Worm (Caenorhabditis elegans) whole organism, L4 larva: Measurements from ENCODE around the gene F42F12.3.

Experiments used
- F26F4.8 ChIP-seq: fragments of 200-800 bp; sonication (Bioruptor generic); conservative IDR thresholded peaks from 2 replicates; pipeline ENCODE4 v1.3.6; 2022; ENCODE audit warnings: missing genetic modification characterization, missing compliant biosample characterization
- F37D6.2 ChIP-seq: sonication (generic microtip); optimal IDR thresholded peaks from 2 replicates; lab custom pipeline; 2016; ENCODE audit warnings: mild to moderate bottlenecking, missing genetic modification characterization, missing compliant biosample characterization
- F44E2.7 ChIP-seq: fragments of 200-800 bp; sonication (Bioruptor generic); IDR thresholded peaks from 2 replicates; pipeline ENCODE4 v2.1.2; 2022; ENCODE audit warnings: missing genetic modification characterization, missing compliant biosample characterization
- R02D3.7 ChIP-seq: fragments of 150-350 bp; sonication (generic microtip); optimal IDR thresholded peaks from 3 replicates; lab custom pipeline; 2014; ENCODE audit warnings: missing biosample characterization, missing genetic modification characterization
- T20F7.1 ChIP-seq: fragments of 200-800 bp; sonication (Bioruptor generic); optimal IDR thresholded peaks from 2 replicates; lab custom pipeline; 2018; ENCODE audit warnings: mild to moderate bottlenecking, missing genetic modification characterization, missing compliant biosample characterization
- Y105C5A.15 ChIP-seq: fragments of 200-800 bp; sonication (Bioruptor generic); IDR thresholded peaks from 2 replicates; pipeline ENCODE4 v1.3.6; 2022; ENCODE audit warnings: missing genetic modification characterization, missing compliant biosample characterization
- Y5F2A.4 ChIP-seq: fragments of 200-800 bp; sonication (Bioruptor generic); optimal IDR thresholded peaks from 2 replicates; lab custom pipeline; 2018; ENCODE audit warnings: mild to moderate bottlenecking, missing genetic modification characterization, missing compliant biosample characterization
- ama-1 ChIP-seq: fragments of 150-350 bp; optimal IDR thresholded peaks from 2 replicates; lab custom pipeline; 2014; ENCODE audit warnings: inconsistent platforms, mixed read lengths
- ceh-44 ChIP-seq: fragments of 200-800 bp; sonication (Bioruptor generic); IDR thresholded peaks from 2 replicates; pipeline ENCODE4 v1.3.6; 2022; ENCODE audit warnings: missing genetic modification reagents, missing genetic modification characterization, missing compliant biosample characterization
- ceh-62 ChIP-seq: sonication (generic microtip); optimal IDR thresholded peaks from 2 replicates; lab custom pipeline; 2017; ENCODE audit warnings: missing biosample characterization, missing genetic modification characterization
- ces-1 ChIP-seq: fragments of 150-350 bp; sonication (generic microtip); optimal IDR thresholded peaks from 4 replicates; lab custom pipeline; 2014; ENCODE audit warnings: missing biosample characterization, missing genetic modification reagents, missing genetic modification characterization
- cey-2 ChIP-seq: sonication (generic microtip); optimal IDR thresholded peaks from 3 replicates; lab custom pipeline; 2017; ENCODE audit warnings: missing genetic modification characterization, mild to moderate bottlenecking, missing compliant biosample characterization, antibody characterized with exemption, borderline replicate concordance; ENCODE audit not compliant: insufficient read depth
- daf-12 ChIP-seq: fragments of 150-350 bp; optimal IDR thresholded peaks from 2 replicates; lab custom pipeline; 2014; ENCODE audit warnings: missing biosample characterization, missing genetic modification reagents, missing genetic modification characterization
- daf-16 ChIP-seq, 3 experiments: sonication (generic microtip); optimal IDR thresholded peaks; 2 replicates each; lab custom pipeline; 2016 to 2017; ENCODE audit warnings: missing genetic modification characterization in 3 of 3, missing genetic modification reagents in 3 of 3, mild to moderate bottlenecking in 2 of 3, missing compliant biosample characterization in 2 of 3, missing biosample characterization in 1 of 3, moderate library complexity in 1 of 3
- daf-19 ChIP-seq: fragments of 200-800 bp; sonication (Bioruptor generic); conservative IDR thresholded peaks from 2 replicates; pipeline ENCODE4 v1.3.6; 2022; ENCODE audit warnings: missing genetic modification characterization, missing compliant biosample characterization
- dpl-1 ChIP-seq: fragments of 150-350 bp; optimal IDR thresholded peaks from 2 replicates; lab custom pipeline; 2014; ENCODE audit warnings: missing biosample characterization, missing genetic modification reagents, missing genetic modification characterization
- duxl-1 ChIP-seq: sonication (generic microtip); optimal IDR thresholded peaks from 2 replicates; lab custom pipeline; 2016; ENCODE audit warnings: mild to moderate bottlenecking, missing genetic modification characterization, moderate library complexity, missing compliant biosample characterization; ENCODE audit not compliant: poor library complexity
- egl-27 ChIP-seq: sonication (generic microtip); optimal IDR thresholded peaks from 3 replicates; lab custom pipeline; 2017; ENCODE audit warnings: missing biosample characterization, missing genetic modification reagents, missing genetic modification characterization
- egl-43 ChIP-seq: fragments of 200-800 bp; sonication (Bioruptor generic); IDR thresholded peaks from 2 replicates; pipeline ENCODE4 v1.3.6; 2022; ENCODE audit warnings: missing genetic modification reagents, missing genetic modification characterization, missing compliant biosample characterization
- hif-1 ChIP-seq, 2 experiments: sonication (generic microtip); optimal IDR thresholded peaks; 2 replicates each; lab custom pipeline; 2016 to 2017; ENCODE audit warnings: missing compliant biosample characterization in 2 of 2, missing genetic modification characterization in 2 of 2, missing genetic modification reagents in 2 of 2, missing genotype in 2 of 2, mild to moderate bottlenecking in 1 of 2
- hlh-11 ChIP-seq: fragments of 200-800 bp; sonication (Bioruptor generic); optimal IDR thresholded peaks from 2 replicates; lab custom pipeline; 2018; ENCODE audit warnings: mild to moderate bottlenecking, missing genetic modification characterization, missing compliant biosample characterization
- hlh-30 ChIP-seq: sonication (generic microtip); optimal IDR thresholded peaks from 2 replicates; lab custom pipeline; 2017; ENCODE audit warnings: antibody characterized with exemption, mild to moderate bottlenecking, missing genetic modification characterization, missing compliant biosample characterization; ENCODE audit not compliant: insufficient read depth
- lin-13 ChIP-seq: fragments of 150-350 bp; optimal IDR thresholded peaks from 2 replicates; lab custom pipeline; 2014; ENCODE audit warnings: missing biosample characterization, missing genetic modification reagents, missing genetic modification characterization
- lin-38 ChIP-seq: fragments of 200-800 bp; sonication (Bioruptor generic); IDR thresholded peaks from 2 replicates; pipeline ENCODE4 v1.3.6; 2022; ENCODE audit warnings: missing genetic modification reagents, missing genetic modification characterization, missing compliant biosample characterization
- lin-39 ChIP-seq: fragments of 150-350 bp; optimal IDR thresholded peaks from 2 replicates; lab custom pipeline; 2014; ENCODE audit warnings: missing biosample characterization, missing genetic modification reagents, missing genetic modification characterization
- madf-9 ChIP-seq: fragments of 200-800 bp; sonication (Bioruptor generic); conservative IDR thresholded peaks from 2 replicates; pipeline ENCODE4 v1.3.6; 2022; ENCODE audit warnings: missing genetic modification reagents, missing genetic modification characterization, missing compliant biosample characterization
- mdl-1 ChIP-seq, 2 experiments: fragments of 150-350 bp in 1 of 2; sonication (generic microtip) in 1 of 2; optimal IDR thresholded peaks; 2 replicates each; lab custom pipeline; 2014 to 2017; ENCODE audit warnings: missing biosample characterization in 2 of 2, missing genetic modification characterization in 2 of 2
- mdt-29 ChIP-seq: fragments of 200-800 bp; sonication (Bioruptor generic); IDR thresholded peaks from 2 replicates; pipeline ENCODE4 v1.3.6; 2022; ENCODE audit warnings: missing genetic modification reagents, missing genetic modification characterization, missing compliant biosample characterization
- mep-1 ChIP-seq: fragments of 150-350 bp; sonication (generic microtip); optimal IDR thresholded peaks from 3 replicates; lab custom pipeline; 2014; ENCODE audit warnings: missing biosample characterization, missing genetic modification characterization
- mxl-3 ChIP-seq: fragments of 200-800 bp; sonication (Bioruptor generic); optimal IDR thresholded peaks from 2 replicates; lab custom pipeline; 2018; ENCODE audit warnings: mild to moderate bottlenecking, missing genetic modification characterization, missing compliant biosample characterization
- nhr-10 ChIP-seq: fragments of 150-350 bp; optimal IDR thresholded peaks from 2 replicates; lab custom pipeline; 2014; ENCODE audit warnings: missing biosample characterization, missing genetic modification characterization
- nhr-11 ChIP-seq: fragments of 150-350 bp; optimal IDR thresholded peaks from 2 replicates; lab custom pipeline; 2014; ENCODE audit warnings: missing biosample characterization, missing genetic modification characterization
- nhr-25 ChIP-seq: sonication (generic microtip); optimal IDR thresholded peaks from 2 replicates; lab custom pipeline; 2017; ENCODE audit warnings: missing genetic modification characterization, mild to moderate bottlenecking, missing compliant biosample characterization, antibody characterized with exemption, moderate library complexity, borderline replicate concordance; ENCODE audit not compliant: insufficient read depth
- nhr-28 ChIP-seq: fragments of 150-350 bp; optimal IDR thresholded peaks from 2 replicates; lab custom pipeline; 2014; ENCODE audit warnings: missing biosample characterization, missing genetic modification characterization
- nhr-42 ChIP-seq: fragments of 200-800 bp; sonication (Bioruptor generic); IDR thresholded peaks from 2 replicates; pipeline ENCODE4 v1.3.6; 2022; ENCODE audit warnings: missing genetic modification characterization, missing compliant biosample characterization
- nhr-48 ChIP-seq: sonication (generic microtip); optimal IDR thresholded peaks from 2 replicates; lab custom pipeline; 2016; ENCODE audit warnings: mild to moderate bottlenecking, missing genetic modification characterization, missing compliant biosample characterization
- nhr-76 ChIP-seq: fragments of 150-350 bp; optimal IDR thresholded peaks from 2 replicates; lab custom pipeline; 2014; ENCODE audit warnings: missing biosample characterization, missing genetic modification characterization
- nhr-77 ChIP-seq: fragments of 150-350 bp; optimal IDR thresholded peaks from 2 replicates; lab custom pipeline; 2014; ENCODE audit warnings: missing biosample characterization, missing genetic modification characterization
- pha-4 ChIP-seq, 2 experiments: fragments of 150-350 bp in 1 of 2; fragments of 200-800 bp in 1 of 2; sonication (Bioruptor generic) in 1 of 2; IDR thresholded peaks in 1 of 2; optimal IDR thresholded peaks in 1 of 2; 2 replicates each; pipeline versions ENCODE4 v1.3.6 to Lab custom; 2014 to 2022; ENCODE audit warnings: missing genetic modification characterization in 2 of 2, missing genetic modification reagents in 2 of 2, missing biosample characterization in 1 of 2, missing compliant biosample characterization in 1 of 2
- php-3 ChIP-seq: fragments of 200-800 bp; sonication (Bioruptor generic); IDR thresholded peaks from 2 replicates; pipeline ENCODE4 v1.3.6; 2022; ENCODE audit warnings: missing genetic modification reagents, missing genetic modification characterization, missing compliant biosample characterization
- pqm-1 ChIP-seq: sonication (generic microtip); optimal IDR thresholded peaks from 2 replicates; lab custom pipeline; 2017; ENCODE audit warnings: missing biosample characterization, missing genetic modification characterization
- sdz-12 ChIP-seq: fragments of 200-800 bp; sonication (Bioruptor generic); optimal IDR thresholded peaks from 2 replicates; lab custom pipeline; 2018; ENCODE audit warnings: mild to moderate bottlenecking, missing genetic modification characterization, missing compliant biosample characterization
- tra-1 ChIP-seq: fragments of 200-800 bp; sonication (Bioruptor generic); IDR thresholded peaks from 2 replicates; pipeline ENCODE4 v1.3.6; 2022; ENCODE audit warnings: missing genetic modification reagents, missing genetic modification characterization, missing compliant biosample characterization
- unc-62 ChIP-seq, 3 experiments: fragments of 150-350 bp in 1 of 3; sonication (generic microtip); optimal IDR thresholded peaks in 2 of 3; peaks in 1 of 3; 1 replicate in 1 of 3; 2 replicates in 2 of 3; lab custom pipeline; 2014 to 2017; ENCODE audit warnings: missing biosample characterization in 3 of 3, missing genetic modification characterization in 3 of 3, missing genetic modification reagents in 3 of 3, missing genotype in 1 of 3
- vab-7 ChIP-seq: fragments of 200-800 bp; sonication (Bioruptor generic); IDR thresholded peaks from 2 replicates; pipeline ENCODE4 v1.3.6; 2022; ENCODE audit warnings: missing genetic modification reagents, missing genetic modification characterization, missing compliant biosample characterization
- zfp-3 ChIP-seq: fragments of 200-800 bp; sonication (Bioruptor generic); conservative IDR thresholded peaks from 2 replicates; pipeline ENCODE4 v1.3.6; 2022; ENCODE audit warnings: missing genetic modification reagents, missing genetic modification characterization, missing compliant biosample characterization
- ztf-11 ChIP-seq: fragments of 150-350 bp; optimal IDR thresholded peaks from 2 replicates; lab custom pipeline; 2014; ENCODE audit warnings: missing biosample characterization, missing genetic modification characterization
- ztf-7 ChIP-seq: fragments of 150-350 bp; optimal IDR thresholded peaks from 2 replicates; lab custom pipeline; 2014; ENCODE audit warnings: missing biosample characterization, missing genetic modification characterization

F42F12.3 gene

DNA sequence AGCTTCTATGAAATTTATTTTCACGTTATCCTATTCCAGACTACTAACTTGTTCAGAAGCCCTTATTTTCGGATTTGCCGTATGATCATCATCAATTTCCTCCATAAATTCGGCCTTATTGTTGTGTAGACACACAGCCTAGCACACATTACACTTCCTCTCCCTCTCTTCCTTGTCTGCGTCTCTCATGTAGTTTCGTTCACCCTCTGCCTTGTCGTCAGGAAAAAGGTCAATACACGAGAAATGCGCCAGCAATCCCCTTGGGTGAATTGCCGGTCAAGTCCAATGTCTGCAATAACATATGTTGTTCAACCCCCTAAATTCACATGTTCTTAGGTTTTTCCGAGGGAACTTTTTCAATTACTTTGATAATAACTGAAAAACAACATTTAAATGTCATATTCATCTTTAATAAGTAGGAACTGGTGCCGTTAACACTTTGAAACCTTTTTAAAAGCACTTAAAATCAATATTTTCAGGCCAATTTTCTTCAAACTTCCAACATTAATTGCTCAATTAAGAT lies 43.5 kb downstream of the F42F12.3 start, which contains the start of gene F17E5.2 (continued):
- TF ChIP-seq R02D3.7 (tag; lab: Kevin White, UChicago) (no peak), ceh-62 (tag; lab: Kevin White, UChicago) (no peak), unc-62 (GFP tag; optimal IDR thresholded peaks at IDR 0.05 in 1 of 2; lab: Kevin White, UChicago) (peak in 1 of 2 experiments; percentile 99), unc-62 (tag; optimal IDR thresholded peaks at IDR 0.05; lab: Kevin White, UChicago) (no peak), tra-1 (GFP tag; lab: Robert Waterston, UW) (peak; percentile 47; the same call in 1 of the 2 replicates), cey-2 (tag; lab: Kevin White, UChicago) (no peak), F26F4.8 (GFP tag; lab: Robert Waterston, UW) (no peak), nhr-42 (GFP tag; lab: Robert Waterston, UW) (no peak; the same call in none of the 2 replicates), ceh-44 (GFP tag; lab: Robert Waterston, UW) (no peak), nhr-28 (tag; lab: Kevin White, UChicago) (peak; percentile 96), egl-43 (no peak), daf-16 (GFP tag; optimal IDR thresholded peaks at IDR 0.05; lab: Kevin White, UChicago) (peak; percentile 50 to 93), daf-16 (tag; optimal IDR thresholded peaks at IDR 0.05; lab: Kevin White, UChicago) (peak; percentile 94), mep-1 (tag; lab: Kevin White, UChicago) (peak; percentile 98), ama-1 (lab: Kevin White, UChicago) (no peak), madf-9 (GFP tag; lab: Robert Waterston, UW) (peak; percentile 58; the same call in 1 of the 2 replicates), mdt-29 (GFP tag; lab: Robert Waterston, UW) (no peak), ztf-7 (tag; lab: Kevin White, UChicago) (peak; percentile 89), lin-38 (GFP tag; lab: Robert Waterston, UW) (no peak; the same call in none of the 2 replicates), F44E2.7 (no peak), mdl-1 (tag; optimal IDR thresholded peaks at IDR 0.05; lab: Kevin White, UChicago) (peak; percentile 48 to 86), nhr-77 (tag; lab: Kevin White, UChicago) (peak; percentile 94), T20F7.1 (GFP tag; lab: Kevin White, UChicago) (peak; percentile 74), nhr-25 (peak; percentile 12), duxl-1 (peak; percentile 78), daf-19 (GFP tag; lab: Robert Waterston, UW) (0 out of 2 replicates have a peak, but pooled peaks have one; percentile 68), dpl-1 (GFP tag; lab: Kevin White, UChicago) (peak; percentile 85), F37D6.2 (peak; percentile 89), hif-1 (tag; optimal IDR thresholded peaks at IDR 0.05; lab: Kevin White, UChicago) (peak; percentile 31 to 85), lin-39 (no peak), pha-4 (GFP tag; IDR thresholded peaks at IDR 0.05; lab: Robert Waterston, UW) (peak; percentile 76; the same call in 1 of the 2 replicates), pha-4 (tag; optimal IDR thresholded peaks at IDR 0.05; lab: Kevin White, UChicago) (peak; percentile 98), nhr-10 (tag; lab: Kevin White, UChicago) (peak; percentile 29), vab-7 (no peak; the same call in 1 of the 2 replicates), hlh-11 (tag; lab: Kevin White, UChicago) (peak; percentile 97), egl-27 (tag; lab: Kevin White, UChicago) (peak; percentile 16), Y5F2A.4 (GFP tag; lab: Kevin White, UChicago) (no peak), ztf-11 (tag; lab: Kevin White, UChicago) (no peak), ces-1 (GFP tag; lab: Kevin White, UChicago) (no peak), Y105C5A.15 (no peak), php-3 (GFP tag; lab: Robert Waterston, UW) (peak; percentile 80), nhr-11 (tag; lab: Kevin White, UChicago) (peak; percentile 97), nhr-48 (tag; lab: Kevin White, UChicago) (peak; percentile 79), hlh-30 (tag; lab: Kevin White, UChicago) (peak; percentile 93), zfp-3 (peak; percentile 81; the same call in 1 of the 2 replicates), sdz-12 (no peak), daf-12 (tag; lab: Kevin White, UChicago) (no peak), lin-13 (GFP tag; lab: Kevin White, UChicago) (peak; percentile 91), nhr-76 (tag; lab: Kevin White, UChicago) (no peak), pqm-1 (tag; lab: Kevin White, UChicago) (peak; percentile 39), mxl-3 (GFP tag; lab: Kevin White, UChicago) (peak; percentile 94)
